Worm (Caenorhabditis elegans) whole organism, early embryonic: ENCODE results near the gene M110.8.

ENCODE experiments used
- B0310.2 ChIP-seq: sonication (generic microtip); optimal IDR thresholded peaks from 2 replicates; lab custom pipeline; 2016; ENCODE audit warnings: mild to moderate bottlenecking, missing genetic modification characterization, missing compliant biosample characterization
- F13C5.2 ChIP-seq: sonication (generic microtip); optimal IDR thresholded peaks from 2 replicates; lab custom pipeline; 2017; ENCODE audit warnings: mild to moderate bottlenecking, missing genetic modification characterization, inconsistent platforms, missing compliant biosample characterization
- aly-1 ChIP-seq: sonication (generic microtip); optimal IDR thresholded peaks from 2 replicates; lab custom pipeline; 2016; ENCODE audit warnings: missing genetic modification characterization, missing compliant biosample characterization
- ama-1 ChIP-seq: fragments of 150-350 bp; optimal IDR thresholded peaks from 2 replicates; lab custom pipeline; 2014
- ceh-13 ChIP-seq: fragments of 200-800 bp; sonication (Bioruptor generic); optimal IDR thresholded peaks from 2 replicates; lab custom pipeline; 2018; ENCODE audit warnings: mild to moderate bottlenecking, missing genetic modification characterization, missing compliant biosample characterization
- ceh-36 ChIP-seq: sonication (generic microtip); optimal IDR thresholded peaks from 2 replicates; lab custom pipeline; 2016; ENCODE audit warnings: missing genetic modification characterization, inconsistent platforms, missing compliant biosample characterization
- ets-7 ChIP-seq: sonication (generic microtip); optimal IDR thresholded peaks from 2 replicates; lab custom pipeline; 2016; ENCODE audit warnings: missing genotype, missing genetic modification characterization, missing compliant biosample characterization
- flt-1 ChIP-seq: fragments of 200-800 bp; sonication (Bioruptor generic); IDR thresholded peaks from 2 replicates; pipeline ENCODE4 v1.3.6; 2022; ENCODE audit warnings: missing genetic modification characterization, missing compliant biosample characterization
- hmbx-1 ChIP-seq: sonication (generic microtip); optimal IDR thresholded peaks from 2 replicates; lab custom pipeline; 2016; ENCODE audit warnings: mild to moderate bottlenecking, missing genetic modification characterization, missing compliant biosample characterization
- hmg-4 ChIP-seq: fragments of 200-800 bp; sonication (Bioruptor generic); optimal IDR thresholded peaks from 2 replicates; lab custom pipeline; 2018; ENCODE audit warnings: mild to moderate bottlenecking, missing genetic modification characterization, missing compliant biosample characterization
- hnd-1 ChIP-seq: sonication (generic microtip); optimal IDR thresholded peaks from 2 replicates; lab custom pipeline; 2016; ENCODE audit warnings: missing genetic modification characterization, missing compliant biosample characterization
- pes-1 ChIP-seq: fragments of 200-800 bp; sonication (Bioruptor generic); IDR thresholded peaks from 2 replicates; pipeline ENCODE4 v1.3.6; 2022; ENCODE audit warnings: missing genetic modification reagents, missing genetic modification characterization, missing compliant biosample characterization
- scrt-1 ChIP-seq: fragments of 200-800 bp; sonication (Bioruptor generic); IDR thresholded peaks from 2 replicates; pipeline ENCODE4 v1.3.6; 2022; ENCODE audit warnings: missing genetic modification characterization, missing compliant biosample characterization
- sea-1 ChIP-seq: fragments of 200-800 bp; sonication (Bioruptor generic); conservative IDR thresholded peaks from 2 replicates; pipeline ENCODE4 v1.3.6; 2022; ENCODE audit warnings: missing genetic modification characterization, missing compliant biosample characterization
- tbx-11 ChIP-seq: fragments of 200-800 bp; sonication (Bioruptor generic); IDR thresholded peaks from 2 replicates; pipeline ENCODE4 v1.3.6; 2022; ENCODE audit warnings: missing genetic modification characterization, missing compliant biosample characterization
- tbx-37 ChIP-seq: fragments of 200-800 bp; sonication (Bioruptor generic); conservative IDR thresholded peaks from 2 replicates; pipeline ENCODE4 v1.3.6; 2022; ENCODE audit warnings: missing genetic modification reagents, missing genetic modification characterization, missing compliant biosample characterization
- tra-4 ChIP-seq: sonication (generic microtip); optimal IDR thresholded peaks from 2 replicates; lab custom pipeline; 2017; ENCODE audit warnings: missing genetic modification characterization, missing compliant biosample characterization

M110.8 gene

ce11 chrII:8238155-8238554 is 28.8 kb upstream of the M110.8 start, which contains the start of gene nlp-5:
TSS of gene nlp-5 (plus strand) at chrII:8238455.
- TF ChIP-seq pes-1 (GFP tag; lab: Robert Waterston, UW) (no peak), ceh-36 (tag; lab: Kevin White, UChicago) (no peak), hmbx-1 (no peak), tbx-11 (GFP tag; lab: Robert Waterston, UW) (no peak), tbx-37 (GFP tag; lab: Robert Waterston, UW) (no peak), hmg-4 (GFP tag; lab: Kevin White, UChicago) (no peak), tra-4 (tag; lab: Kevin White, UChicago) (no peak), flt-1 (GFP tag; lab: Robert Waterston, UW) (no peak), ceh-13 (GFP tag; lab: Kevin White, UChicago) (no peak), B0310.2 (tag; lab: Kevin White, UChicago) (no peak), ets-7 (no peak), sea-1 (GFP tag; lab: Robert Waterston, UW) (no peak), aly-1 (tag; lab: Kevin White, UChicago) (no peak)

DNA sequence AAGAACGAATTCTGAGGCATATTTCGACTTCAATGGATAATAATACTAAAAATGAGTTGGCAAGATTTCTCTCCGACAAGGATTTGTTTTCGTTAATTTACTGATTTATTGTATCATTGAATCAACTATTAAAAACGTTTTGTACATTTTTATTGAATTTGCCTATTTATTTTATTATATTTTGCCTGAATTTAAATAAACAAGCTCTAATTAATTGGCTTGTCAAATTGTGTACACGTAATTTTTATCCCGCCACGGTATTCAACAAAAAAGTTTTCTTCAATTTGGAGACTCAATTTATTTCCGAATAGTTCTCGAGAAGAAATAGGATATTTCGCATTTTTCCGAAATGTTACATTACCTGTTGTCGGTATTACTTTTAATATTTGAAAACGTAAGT is 23.1 kb upstream of the M110.8 start, which contains the start of gene M110.7:
TSS of gene M110.7 (plus strand) at position 301 of the 400 bp plus-strand sequence.
- no peak for TF ChIP-seq ceh-36 (tag; lab: Kevin White, UChicago)
- no peak for TF ChIP-seq F13C5.2
- no peak for TF ChIP-seq flt-1 (GFP tag; lab: Robert Waterston, UW)
- TF ChIP-seq ceh-13 (GFP tag; lab: Kevin White, UChicago), result no peak
- no peak for TF ChIP-seq tbx-11 (GFP tag; lab: Robert Waterston, UW)
- TF ChIP-seq hmbx-1, result no peak
- no peak for TF ChIP-seq tbx-37 (GFP tag; lab: Robert Waterston, UW)
- TF ChIP-seq ets-7, result no peak
- no peak for TF ChIP-seq scrt-1
- no peak for TF ChIP-seq pes-1 (GFP tag; lab: Robert Waterston, UW)
- TF ChIP-seq hnd-1 (tag; lab: Kevin White, UChicago), result no peak
- TF ChIP-seq tra-4 (tag; lab: Kevin White, UChicago), result no peak
- no peak for TF ChIP-seq ama-1
- TF ChIP-seq hmg-4 (GFP tag; lab: Kevin White, UChicago), result no peak

DNA sequence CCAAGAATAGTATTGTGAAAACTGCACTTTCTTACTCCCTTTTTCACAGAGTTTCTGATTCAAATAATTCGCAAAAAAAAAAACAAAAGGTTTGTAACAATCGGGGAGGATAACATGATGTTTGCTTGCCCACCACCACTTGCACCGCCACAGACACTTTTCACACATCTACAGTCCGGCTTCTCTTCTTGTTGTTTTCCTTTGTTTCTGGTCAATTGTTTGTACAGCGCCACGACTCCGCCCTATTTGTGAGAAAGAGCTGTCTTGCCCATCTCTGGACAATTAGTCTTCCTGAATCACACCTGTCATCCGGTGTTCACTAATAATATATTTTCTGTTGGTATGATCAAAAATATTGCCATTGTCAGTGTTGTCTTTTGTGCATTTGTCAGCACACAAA is 21.6 kb upstream of the M110.8 start, which contains the start of gene M110.9:
TSS of gene M110.9 (plus strand) at position 301 of the 400 bp plus-strand sequence.
- TF ChIP-seq scrt-1 (no peak), hmg-4 (GFP tag; lab: Kevin White, UChicago) (no peak), aly-1 (tag; lab: Kevin White, UChicago) (no peak), tbx-37 (GFP tag; lab: Robert Waterston, UW) (no peak), B0310.2 (tag; lab: Kevin White, UChicago) (no peak), ceh-36 (tag; lab: Kevin White, UChicago) (no peak), hmbx-1 (no peak), ets-7 (no peak), flt-1 (GFP tag; lab: Robert Waterston, UW) (no peak), tra-4 (tag; lab: Kevin White, UChicago) (no peak), tbx-11 (GFP tag; lab: Robert Waterston, UW) (no peak), hnd-1 (tag; lab: Kevin White, UChicago) (no peak), ama-1 (no peak), pes-1 (GFP tag; lab: Robert Waterston, UW) (no peak), sea-1 (GFP tag; lab: Robert Waterston, UW) (no peak), ceh-13 (GFP tag; lab: Kevin White, UChicago) (no peak), F13C5.2 (no peak)

DNA sequence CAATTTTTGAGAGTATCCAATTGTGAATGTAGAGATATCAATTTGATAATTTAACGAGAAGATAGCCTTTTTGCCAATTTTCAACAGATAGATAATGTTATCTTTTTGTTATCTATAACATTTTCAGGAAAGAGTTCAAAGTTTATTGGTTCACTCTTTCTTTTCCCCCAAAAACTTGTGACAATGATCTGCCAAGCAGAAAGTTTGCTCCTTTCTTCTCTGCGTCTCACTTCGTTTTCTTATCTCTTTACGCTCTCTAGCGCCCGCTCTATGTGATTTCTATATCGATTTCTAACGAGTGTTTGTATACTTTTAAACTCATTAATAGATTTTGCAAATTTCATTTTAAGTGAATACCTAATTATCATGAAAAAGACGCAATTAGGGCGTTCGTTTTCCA is 17.1 kb upstream of the M110.8 start:
- no peak for TF ChIP-seq tra-4 (tag; lab: Kevin White, UChicago)
- TF ChIP-seq pes-1 (GFP tag; lab: Robert Waterston, UW), result no peak

ce11 chrII:8225914-8226313 is 16.5 kb upstream of the M110.8 start:
- TF ChIP-seq F13C5.2, result no peak
- no peak for TF ChIP-seq ceh-13 (GFP tag; lab: Kevin White, UChicago)
- TF ChIP-seq pes-1 (GFP tag; lab: Robert Waterston, UW), result no peak
- TF ChIP-seq ama-1, result no peak
- TF ChIP-seq B0310.2 (tag; lab: Kevin White, UChicago), result no peak
- TF ChIP-seq tra-4 (tag; lab: Kevin White, UChicago), result no peak
- no peak for TF ChIP-seq scrt-1
- TF ChIP-seq hmg-4 (GFP tag; lab: Kevin White, UChicago), result no peak
- TF ChIP-seq ceh-36 (tag; lab: Kevin White, UChicago), result no peak
- TF ChIP-seq tbx-11 (GFP tag; lab: Robert Waterston, UW), result no peak
- no peak for TF ChIP-seq tbx-37 (GFP tag; lab: Robert Waterston, UW)
- TF ChIP-seq hnd-1 (tag; lab: Kevin White, UChicago), result no peak
- no peak for TF ChIP-seq sea-1 (GFP tag; lab: Robert Waterston, UW)
- no peak for TF ChIP-seq ets-7

DNA sequence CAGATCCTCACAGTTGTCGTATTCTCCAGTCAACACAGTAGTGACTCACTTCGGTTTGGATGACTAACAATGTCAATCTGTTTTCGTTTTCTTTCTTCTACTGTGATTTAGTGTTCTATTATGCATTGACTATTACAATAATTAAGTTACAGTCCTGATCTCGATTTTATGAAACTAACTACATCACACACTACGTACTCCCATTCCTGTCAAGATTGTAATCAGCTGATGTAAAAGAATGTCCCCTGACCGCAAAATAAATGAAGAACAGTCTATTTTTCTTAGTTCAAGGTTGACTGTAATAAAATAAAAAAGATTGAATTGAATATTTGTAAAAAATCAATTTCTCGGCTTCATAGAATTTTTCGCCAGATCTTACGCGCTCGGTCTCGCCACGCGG is 16.0 kb upstream of the M110.8 start:
- no peak for TF ChIP-seq hnd-1 (tag; lab: Kevin White, UChicago)
- no peak for TF ChIP-seq aly-1 (tag; lab: Kevin White, UChicago)
- TF ChIP-seq ceh-13 (GFP tag; lab: Kevin White, UChicago), result no peak
- TF ChIP-seq tbx-11 (GFP tag; lab: Robert Waterston, UW), result no peak
- no peak for TF ChIP-seq tra-4 (tag; lab: Kevin White, UChicago)
- no peak for TF ChIP-seq ama-1
- no peak for TF ChIP-seq ets-7
- no peak for TF ChIP-seq sea-1 (GFP tag; lab: Robert Waterston, UW)
- no peak for TF ChIP-seq tbx-37 (GFP tag; lab: Robert Waterston, UW)
- TF ChIP-seq flt-1 (GFP tag; lab: Robert Waterston, UW), result no peak
- TF ChIP-seq F13C5.2, result no peak
- no peak for TF ChIP-seq hmbx-1
- no peak for TF ChIP-seq B0310.2 (tag; lab: Kevin White, UChicago)

DNA sequence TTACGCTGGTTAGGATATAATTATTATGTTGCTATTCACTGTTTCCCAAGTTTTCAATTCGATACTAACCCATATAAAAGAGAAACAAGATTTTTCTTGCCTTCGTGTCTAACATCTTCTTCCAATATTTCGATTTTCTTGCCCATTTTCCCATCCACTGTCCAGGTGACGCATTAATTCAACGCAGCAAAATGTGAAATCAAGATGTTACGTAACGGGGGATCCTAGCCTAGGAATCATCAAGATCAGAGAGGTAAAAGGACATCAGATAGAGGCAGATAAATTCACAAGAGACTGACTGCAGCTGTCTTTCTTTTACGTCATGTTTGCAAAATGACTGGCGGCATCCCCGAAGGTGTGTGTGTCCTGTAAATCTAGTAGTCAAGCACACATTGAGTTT is 15.2 kb upstream of the M110.8 start:
- no peak for TF ChIP-seq B0310.2 (tag; lab: Kevin White, UChicago)
- no peak for TF ChIP-seq F13C5.2
- no peak for TF ChIP-seq flt-1 (GFP tag; lab: Robert Waterston, UW)
- TF ChIP-seq scrt-1, result no peak
- TF ChIP-seq sea-1 (GFP tag; lab: Robert Waterston, UW), result no peak
- TF ChIP-seq ets-7, result no peak
- TF ChIP-seq aly-1 (tag; lab: Kevin White, UChicago), result no peak
- no peak for TF ChIP-seq ceh-36 (tag; lab: Kevin White, UChicago)
- no peak for TF ChIP-seq hmbx-1
